Fruit fly (Drosophila melanogaster) whole organism, embryonic: Measurements from ENCODE around the gene CG11726.

ENCODE experiments used
- Dfd ChIP-seq, 2 experiments: fragments of >200 bp; optimal IDR thresholded peaks; 2 replicates each; lab custom pipeline; 2017; ENCODE audit warnings: missing biosample characterization in 2 of 2, missing genetic modification characterization in 2 of 2
- Meics ChIP-seq: fragments of 200-800 bp; sonication (Bioruptor generic); optimal IDR thresholded peaks from 2 replicates; lab custom pipeline; 2017; ENCODE audit warnings: missing biosample characterization, mild to moderate bottlenecking, missing genetic modification characterization
- Myb ChIP-seq: fragments of 200-800 bp; sonication (Bioruptor generic); optimal IDR thresholded peaks from 2 replicates; lab custom pipeline; 2016; ENCODE audit warnings: missing biosample characterization, missing genetic modification characterization
- chn ChIP-seq: fragments of 200-800 bp; sonication (Bioruptor generic); optimal IDR thresholded peaks from 2 replicates; lab custom pipeline; 2016; ENCODE audit warnings: missing biosample characterization, missing genetic modification characterization
- croc ChIP-seq: fragments of 200-800 bp; sonication (Bioruptor generic); conservative IDR thresholded peaks from 3 replicates; pipeline ENCODE4 v1.3.6; 2022; ENCODE audit warnings: missing biosample characterization, missing genetic modification characterization
- eve ChIP-seq, 2 experiments: fragments of >200 bp; optimal IDR thresholded peaks; 2 replicates each; lab custom pipeline; 2017; ENCODE audit warnings: missing biosample characterization in 2 of 2, missing genetic modification characterization in 2 of 2
- klu ChIP-seq: fragments of 200-800 bp; sonication (Bioruptor generic); IDR thresholded peaks from 2 replicates; pipeline ENCODE4 v1.3.6; 2022; ENCODE audit warnings: missing biosample characterization, missing genetic modification characterization
- psq ChIP-seq: fragments of 200-800 bp; sonication (Bioruptor generic); optimal IDR thresholded peaks from 2 replicates; lab custom pipeline; 2017; ENCODE audit warnings: missing biosample characterization, missing genetic modification characterization
- pzg ChIP-seq: fragments of 200-800 bp; sonication (Bioruptor generic); optimal IDR thresholded peaks from 3 replicates; lab custom pipeline; 2018; ENCODE audit warnings: missing biosample characterization, mild to moderate bottlenecking, missing genetic modification characterization, moderate library complexity
- slp2 ChIP-seq: fragments of 200-800 bp; sonication (Bioruptor generic); optimal IDR thresholded peaks from 2 replicates; lab custom pipeline; 2016; ENCODE audit warnings: missing biosample characterization, missing genetic modification characterization

- no peak for TF ChIP-seq Myb (GFP tag; lab: Kevin White, UChicago)
- no peak for TF ChIP-seq eve (GFP tag; optimal IDR thresholded peaks at IDR 0.05; lab: Kevin White, UChicago)
- TF ChIP-seq chn (GFP tag; lab: Kevin White, UChicago), result no peak
- TF ChIP-seq Dfd (GFP tag; optimal IDR thresholded peaks at IDR 0.05; lab: Kevin White, UChicago), result no peak
- no peak for TF ChIP-seq croc (GFP tag; lab: Robert Waterston, UW)
- TF ChIP-seq slp2 (GFP tag; lab: Kevin White, UChicago), result no peak
- TF ChIP-seq pzg (GFP tag; lab: Kevin White, UChicago), result no peak
- TF ChIP-seq Meics, result peak; percentile 16
- TF ChIP-seq klu (GFP tag; lab: Robert Waterston, UW), result no peak
- no peak for TF ChIP-seq psq (GFP tag; lab: Kevin White, UChicago)
These were observed 26.5 kb downstream of the CG11726 start for dm6 chr3L:11420976-11421375.
